Worm (Caenorhabditis elegans): ENCODE data around the gene ucp-4.

ce11 chrV:9346804-9347203 lies 12.7 kb downstream of the ucp-4 start, which contains the start of the genes K07B1.7 and try-5:
- no peak for TF ChIP-seq scrt-1 (GFP tag; IDR thresholded peaks at IDR 0.05)
- TF ChIP-seq ama-1 (optimal IDR thresholded peaks at IDR 0.05), result no peak
- TF ChIP-seq F13C5.2 (tag; optimal IDR thresholded peaks at IDR 0.05), result no peak
- TF ChIP-seq aly-1 (tag; optimal IDR thresholded peaks at IDR 0.05), result no peak
- TF ChIP-seq pes-1 (GFP tag; IDR thresholded peaks at IDR 0.05), result no peak
- no peak for TF ChIP-seq ceh-13 (GFP tag; optimal IDR thresholded peaks at IDR 0.05)
- no peak for TF ChIP-seq sea-1 (GFP tag; conservative IDR thresholded peaks at IDR 0.05)
- TF ChIP-seq tbx-11 (GFP tag; IDR thresholded peaks at IDR 0.05), result no peak
